Worm (Caenorhabditis elegans) whole organism, young adult: ENCODE measurements around the gene F41G3.3.
A peak's percentile ranks its signal among the peaks of the same experiment; 100 is the strongest.

Source experiments
- B0019.2 ChIP-seq: fragments of 200-800 bp; sonication (Bioruptor generic); conservative IDR thresholded peaks from 2 replicates; pipeline ENCODE4 v1.3.6; 2022; ENCODE audit warnings: missing genetic modification reagents, missing genetic modification characterization, missing compliant biosample characterization
- B0035.1 ChIP-seq: sonication (generic microtip); optimal IDR thresholded peaks from 2 replicates; lab custom pipeline; 2016; ENCODE audit warnings: missing genetic modification characterization, mild to moderate bottlenecking, missing compliant biosample characterization, missing genotype, missing genetic modification reagents
- B0336.3 ChIP-seq: fragments of 200-800 bp; sonication (Bioruptor generic); IDR thresholded peaks from 2 replicates; pipeline ENCODE4 v1.3.6; 2022; ENCODE audit warnings: missing genetic modification characterization, missing compliant biosample characterization
- C06A6.2 ChIP-seq: fragments of 200-800 bp; sonication (Bioruptor generic); conservative IDR thresholded peaks from 2 replicates; pipeline ENCODE4 v1.3.6; 2022; ENCODE audit warnings: missing genetic modification characterization, missing compliant biosample characterization
- F10E7.11 ChIP-seq: sonication (generic microtip); optimal IDR thresholded peaks from 2 replicates; lab custom pipeline; 2017; ENCODE audit warnings: mild to moderate bottlenecking, missing genetic modification characterization, moderate library complexity, missing compliant biosample characterization
- F33H1.4 ChIP-seq: fragments of 200-800 bp; sonication (Bioruptor generic); IDR thresholded peaks from 2 replicates; pipeline ENCODE4 v1.3.6; 2022; ENCODE audit warnings: missing genetic modification reagents, missing genetic modification characterization, missing compliant biosample characterization
- F37B4.10 ChIP-seq: fragments of 200-800 bp; sonication (Bioruptor generic); IDR thresholded peaks from 2 replicates; pipeline ENCODE4 v1.3.6; 2022; ENCODE audit warnings: missing genetic modification characterization, missing compliant biosample characterization
- F57C9.4 ChIP-seq: sonication (generic microtip); optimal IDR thresholded peaks from 2 replicates; lab custom pipeline; 2017; ENCODE audit warnings: mild to moderate bottlenecking, missing genetic modification characterization, missing compliant biosample characterization
- K12H6.12 ChIP-seq: fragments of 200-800 bp; sonication (Bioruptor generic); optimal IDR thresholded peaks from 2 replicates; lab custom pipeline; 2018; ENCODE audit warnings: mild to moderate bottlenecking, missing genetic modification characterization, missing compliant biosample characterization
- T26A5.8 ChIP-seq: sonication (generic microtip); optimal IDR thresholded peaks from 2 replicates; lab custom pipeline; 2016; ENCODE audit warnings: missing genetic modification characterization, missing compliant biosample characterization
- Y56A3A.18 ChIP-seq: fragments of 200-800 bp; sonication (Bioruptor generic); IDR thresholded peaks from 2 replicates; pipeline ENCODE4 v1.3.6; 2022; ENCODE audit warnings: missing genetic modification reagents, missing genetic modification characterization, missing compliant biosample characterization
- Y79H2A.3 ChIP-seq: fragments of 200-800 bp; sonication (Bioruptor generic); conservative IDR thresholded peaks from 2 replicates; pipeline ENCODE4 v1.3.6; 2022; ENCODE audit warnings: missing genetic modification reagents, missing genetic modification characterization, missing compliant biosample characterization
- Y95B8A.8 ChIP-seq: fragments of 200-800 bp; sonication (Bioruptor generic); IDR thresholded peaks from 2 replicates; pipeline ENCODE4 v1.3.6; 2022; ENCODE audit warnings: missing genetic modification reagents, missing genetic modification characterization, missing compliant biosample characterization
- akir-1 ChIP-seq: fragments of 200-800 bp; sonication (Bioruptor generic); optimal IDR thresholded peaks from 2 replicates; lab custom pipeline; 2018; ENCODE audit warnings: mild to moderate bottlenecking, missing genetic modification characterization, moderate library complexity, missing compliant biosample characterization
- aptf-3 ChIP-seq: fragments of 200-800 bp; sonication (Bioruptor generic); IDR thresholded peaks from 2 replicates; pipeline ENCODE4 v1.3.6; 2022; ENCODE audit warnings: missing genetic modification characterization, missing compliant biosample characterization
- bed-1 ChIP-seq: fragments of 200-800 bp; sonication (Bioruptor generic); IDR thresholded peaks from 2 replicates; pipeline ENCODE4 v1.3.6; 2022; ENCODE audit warnings: missing genetic modification reagents, missing genetic modification characterization, missing compliant biosample characterization
- ccch-3 ChIP-seq: fragments of 200-800 bp; sonication (Bioruptor generic); optimal IDR thresholded peaks from 2 replicates; lab custom pipeline; 2018; ENCODE audit warnings: mild to moderate bottlenecking, missing genetic modification characterization, missing compliant biosample characterization
- chd-7 ChIP-seq: sonication (generic microtip); optimal IDR thresholded peaks from 2 replicates; lab custom pipeline; 2016; ENCODE audit warnings: mild to moderate bottlenecking, missing genetic modification characterization, moderate library complexity, missing compliant biosample characterization
- dpff-1 ChIP-seq: sonication (generic microtip); optimal IDR thresholded peaks from 2 replicates; lab custom pipeline; 2017; ENCODE audit warnings: mild to moderate bottlenecking, missing genetic modification characterization, missing compliant biosample characterization
- dpl-1 ChIP-seq: fragments of 150-350 bp; optimal IDR thresholded peaks from 2 replicates; lab custom pipeline; 2014; ENCODE audit warnings: missing biosample characterization, missing genetic modification reagents, missing genetic modification characterization
- efl-1 ChIP-seq: fragments of 150-350 bp; optimal IDR thresholded peaks from 2 replicates; lab custom pipeline; 2014; ENCODE audit warnings: missing biosample characterization, missing genetic modification reagents, missing genetic modification characterization
- egl-44 ChIP-seq: fragments of 200-800 bp; sonication (Bioruptor generic); IDR thresholded peaks from 2 replicates; pipeline ENCODE4 v1.3.6; 2022; ENCODE audit warnings: missing genetic modification reagents, missing genetic modification characterization, missing compliant biosample characterization
- egrh-3 ChIP-seq: fragments of 200-800 bp; sonication (Bioruptor generic); IDR thresholded peaks from 2 replicates; pipeline ENCODE4 v1.3.6; 2022; ENCODE audit warnings: missing genetic modification reagents, missing genetic modification characterization, missing compliant biosample characterization
- gei-17 ChIP-seq: fragments of 200-800 bp; sonication (Bioruptor generic); optimal IDR thresholded peaks from 2 replicates; lab custom pipeline; 2018; ENCODE audit warnings: mild to moderate bottlenecking, missing genetic modification characterization, missing compliant biosample characterization
- hlh-26 ChIP-seq: fragments of 200-800 bp; sonication (Bioruptor generic); conservative IDR thresholded peaks from 2 replicates; pipeline ENCODE4 v1.3.6; 2022; ENCODE audit warnings: missing genetic modification reagents, missing genetic modification characterization, missing compliant biosample characterization
- hmg-1.2 ChIP-seq: fragments of 200-800 bp; sonication (Bioruptor generic); IDR thresholded peaks from 2 replicates; pipeline ENCODE4 v1.3.6; 2022; ENCODE audit warnings: missing genetic modification reagents, missing genetic modification characterization, missing compliant biosample characterization
- hrde-1 ChIP-seq: sonication (generic microtip); optimal IDR thresholded peaks from 2 replicates; lab custom pipeline; 2016; ENCODE audit warnings: missing genetic modification characterization, mild to moderate bottlenecking, missing compliant biosample characterization, moderate library complexity, missing genotype, missing genetic modification reagents, borderline replicate concordance
- lag-1 ChIP-seq: fragments of 200-800 bp; sonication (Bioruptor generic); IDR thresholded peaks from 2 replicates; pipeline ENCODE4 v1.3.6; 2022; ENCODE audit warnings: missing genetic modification reagents, missing genetic modification characterization, missing compliant biosample characterization
- lin-35 ChIP-seq, 3 experiments: fragments of 150-350 bp in 2 of 3; sonication (generic microtip) in 1 of 3; optimal IDR thresholded peaks; 2 replicates each; lab custom pipeline; 2014 to 2018; ENCODE audit warnings: missing biosample characterization in 3 of 3, missing genetic modification characterization in 3 of 3, missing genetic modification reagents in 3 of 3
- lsy-27 ChIP-seq: sonication (generic microtip); optimal IDR thresholded peaks from 2 replicates; lab custom pipeline; 2017; ENCODE audit warnings: missing genetic modification characterization, mild to moderate bottlenecking, missing compliant biosample characterization, antibody characterized with exemption, missing genotype, borderline replicate concordance; ENCODE audit not compliant: insufficient read depth
- madf-6 ChIP-seq: fragments of 200-800 bp; sonication (Bioruptor generic); IDR thresholded peaks from 2 replicates; pipeline ENCODE4 v1.3.6; 2022; ENCODE audit warnings: missing genetic modification reagents, missing genetic modification characterization, missing compliant biosample characterization
- mcd-1 ChIP-seq: fragments of 200-800 bp; sonication (Bioruptor generic); IDR thresholded peaks from 2 replicates; pipeline ENCODE4 v1.3.6; 2022; ENCODE audit warnings: missing genetic modification reagents, missing genetic modification characterization, missing compliant biosample characterization
- nfya-1 ChIP-seq: sonication (generic microtip); optimal IDR thresholded peaks from 2 replicates; lab custom pipeline; 2017; ENCODE audit warnings: antibody characterized with exemption, missing compliant biosample characterization, missing genetic modification characterization, borderline replicate concordance; ENCODE audit not compliant: insufficient read depth
- nhr-27 ChIP-seq: fragments of 200-800 bp; sonication (Bioruptor generic); optimal IDR thresholded peaks from 2 replicates; lab custom pipeline; 2018; ENCODE audit warnings: mild to moderate bottlenecking, missing genetic modification characterization, moderate library complexity, missing compliant biosample characterization
- nhr-90 ChIP-seq: sonication (generic microtip); optimal IDR thresholded peaks from 2 replicates; lab custom pipeline; 2016; ENCODE audit warnings: missing genotype, mild to moderate bottlenecking, missing genetic modification characterization, missing compliant biosample characterization
- pha-4 ChIP-seq: fragments of 150-350 bp; sonication (generic microtip); optimal IDR thresholded peaks from 2 replicates; lab custom pipeline; 2014; ENCODE audit warnings: missing biosample characterization, missing genetic modification reagents, missing genetic modification characterization
- rcor-1 ChIP-seq: fragments of 200-800 bp; sonication (Bioruptor generic); IDR thresholded peaks from 2 replicates; pipeline ENCODE4 v1.3.6; 2022; ENCODE audit warnings: missing genetic modification reagents, missing genetic modification characterization, missing compliant biosample characterization
- repo-1 ChIP-seq: sonication (generic microtip); optimal IDR thresholded peaks from 2 replicates; lab custom pipeline; 2017; ENCODE audit warnings: mild to moderate bottlenecking, missing genetic modification characterization, missing compliant biosample characterization
- rpc-1 ChIP-seq, 2 experiments: fragments of 150-350 bp in 1 of 2; sonication (generic microtip) in 1 of 2; optimal IDR thresholded peaks; 2 replicates each; lab custom pipeline; 2014 to 2018; ENCODE audit warnings: missing biosample characterization in 1 of 2, missing genetic modification characterization in 1 of 2, missing genetic modification reagents in 1 of 2, missing genotype in 1 of 2
- sdz-38 ChIP-seq: sonication (generic microtip); optimal IDR thresholded peaks from 2 replicates; lab custom pipeline; 2016; ENCODE audit warnings: missing genotype, missing genetic modification characterization, missing compliant biosample characterization
- sea-2 ChIP-seq: fragments of 200-800 bp; sonication (Bioruptor generic); IDR thresholded peaks from 2 replicates; pipeline ENCODE4 v1.3.6; 2022; ENCODE audit warnings: missing genetic modification characterization, missing compliant biosample characterization
- snpc-1.1 ChIP-seq: sonication (generic microtip); optimal IDR thresholded peaks from 2 replicates; lab custom pipeline; 2017; ENCODE audit warnings: missing genetic modification characterization, mild to moderate bottlenecking, missing compliant biosample characterization, antibody characterized with exemption, moderate library complexity, missing genotype, missing genetic modification reagents; ENCODE audit not compliant: insufficient read depth
- somi-1 ChIP-seq: fragments of 200-800 bp; sonication (Bioruptor generic); optimal IDR thresholded peaks from 2 replicates; lab custom pipeline; 2018; ENCODE audit warnings: mild to moderate bottlenecking, missing genetic modification characterization, missing compliant biosample characterization
- tlf-1 ChIP-seq: fragments of 200-800 bp; sonication (Bioruptor generic); optimal IDR thresholded peaks from 2 replicates; lab custom pipeline; 2018; ENCODE audit warnings: mild to moderate bottlenecking, missing genetic modification characterization, missing compliant biosample characterization
- unc-62 ChIP-seq: fragments of 150-350 bp; optimal IDR thresholded peaks from 2 replicates; lab custom pipeline; 2014; ENCODE audit warnings: missing biosample characterization, missing genetic modification reagents, missing genetic modification characterization
- ztf-22 ChIP-seq: fragments of 200-800 bp; sonication (Bioruptor generic); optimal IDR thresholded peaks from 2 replicates; lab custom pipeline; 2018; ENCODE audit warnings: mild to moderate bottlenecking, missing genetic modification characterization, moderate library complexity, missing compliant biosample characterization
- ztf-26 ChIP-seq: sonication (generic microtip); optimal IDR thresholded peaks from 2 replicates; lab custom pipeline; 2017; ENCODE audit warnings: missing genetic modification characterization, missing compliant biosample characterization
- ztf-28 ChIP-seq: fragments of 200-800 bp; sonication (Bioruptor generic); IDR thresholded peaks from 2 replicates; pipeline ENCODE4 v1.3.6; 2022; ENCODE audit warnings: missing genetic modification reagents, missing genetic modification characterization, missing compliant biosample characterization
- ztf-3 ChIP-seq: fragments of 200-800 bp; sonication (Bioruptor generic); optimal IDR thresholded peaks from 2 replicates; lab custom pipeline; 2018; ENCODE audit warnings: mild to moderate bottlenecking, missing genetic modification characterization, missing compliant biosample characterization

The F41G3.3 gene

ce11 chrII:6734674-6735073, 21.7 kb upstream of the F41G3.3 start, which contains the start of gene T14B4.3 (continued):
- TF ChIP-seq tlf-1 (GFP tag; lab: Kevin White, UChicago) (no peak), somi-1 (GFP tag; lab: Kevin White, UChicago) (no peak), pha-4 (tag; lab: Kevin White, UChicago) (no peak), F57C9.4 (tag; lab: Kevin White, UChicago) (no peak), lin-35 (GFP tag; optimal IDR thresholded peaks at IDR 0.05; lab: Kevin White, UChicago) (no peak), nfya-1 (tag; lab: Kevin White, UChicago) (no peak), lag-1 (no peak), hmg-1.2 (peak; percentile 64), egrh-3 (GFP tag; lab: Robert Waterston, UW) (no peak), hlh-26 (GFP tag; lab: Robert Waterston, UW) (no peak), F33H1.4 (peak; percentile 25; the same call in 1 of the 2 replicates), sdz-38 (tag; lab: Kevin White, UChicago) (no peak), T26A5.8 (tag; lab: Kevin White, UChicago) (no peak), F37B4.10 (no peak), B0336.3 (no peak), nhr-90 (tag; lab: Kevin White, UChicago) (no peak), Y79H2A.3 (GFP tag; lab: Robert Waterston, UW) (no peak), K12H6.12 (tag; lab: Kevin White, UChicago) (peak; percentile 22), akir-1 (no peak), lsy-27 (tag; lab: Kevin White, UChicago) (no peak), nhr-27 (tag; lab: Kevin White, UChicago) (no peak), Y95B8A.8 (GFP tag; lab: Robert Waterston, UW) (no peak), gei-17 (GFP tag; lab: Kevin White, UChicago) (no peak), snpc-1.1 (tag; lab: Kevin White, UChicago) (no peak), bed-1 (GFP tag; lab: Robert Waterston, UW) (no peak), B0019.2 (no peak), rcor-1 (GFP tag; lab: Robert Waterston, UW) (peak; percentile 27; the same call in 1 of the 2 replicates), sea-2 (GFP tag; lab: Robert Waterston, UW) (no peak), mcd-1 (GFP tag; lab: Robert Waterston, UW) (peak; percentile 92), chd-7 (no peak), Y56A3A.18 (GFP tag; lab: Robert Waterston, UW) (no peak), ztf-28 (GFP tag; lab: Robert Waterston, UW) (no peak), aptf-3 (GFP tag; lab: Robert Waterston, UW) (no peak), ztf-26 (tag; lab: Kevin White, UChicago) (no peak), repo-1 (tag; lab: Kevin White, UChicago) (no peak), C06A6.2 (no peak), madf-6 (no peak), rpc-1 (optimal IDR thresholded peaks at IDR 0.05; lab: Kevin White, UChicago) (no peak), rpc-1 (tag; optimal IDR thresholded peaks at IDR 0.05; lab: Kevin White, UChicago) (no peak), F10E7.11 (tag; lab: Kevin White, UChicago) (no peak), efl-1 (GFP tag; lab: Kevin White, UChicago) (no peak), unc-62 (GFP tag; lab: Kevin White, UChicago) (no peak), hrde-1 (tag; lab: Kevin White, UChicago) (no peak), egl-44 (GFP tag; lab: Robert Waterston, UW) (no peak), ztf-22 (no peak), ccch-3 (GFP tag; lab: Kevin White, UChicago) (no peak), ztf-3 (GFP tag; lab: Kevin White, UChicago) (no peak), dpff-1 (tag; lab: Kevin White, UChicago) (no peak), B0035.1 (tag; lab: Kevin White, UChicago) (no peak), dpl-1 (GFP tag; lab: Kevin White, UChicago) (no peak)
